Fruit fly (Drosophila melanogaster): ENCODE measurements around the gene cdm.

- TF ChIP-seq usp (GFP tag; optimal IDR thresholded peaks at IDR 0.05) = no peak
- TF ChIP-seq CG32264 (GFP tag; optimal IDR thresholded peaks at IDR 0.05) = no peak
- TF ChIP-seq CrebA (GFP tag; optimal IDR thresholded peaks at IDR 0.05; ENCODE audit: borderline replicate concordance) = no peak
- no peak for TF ChIP-seq Myc (optimal IDR thresholded peaks at IDR 0.05)
- no peak for TF ChIP-seq fru (GFP tag; optimal IDR thresholded peaks at IDR 0.05)
- TF ChIP-seq pan (optimal IDR thresholded peaks at IDR 0.05) = no peak
- TF ChIP-seq psq (GFP tag; optimal IDR thresholded peaks at IDR 0.05) = no peak
- no peak for TF ChIP-seq lola (GFP tag; optimal IDR thresholded peaks at IDR 0.05)
- no peak for TF ChIP-seq br (GFP tag; optimal IDR thresholded peaks at IDR 0.05)
- TF ChIP-seq brk (GFP tag; optimal IDR thresholded peaks at IDR 0.05) = no peak
- no peak for TF ChIP-seq sage (GFP tag; optimal IDR thresholded peaks at IDR 0.05)
- TF ChIP-seq Sp1 (GFP tag; optimal IDR thresholded peaks at IDR 0.05) = no peak
- no peak for TF ChIP-seq dmrt93B (GFP tag; optimal IDR thresholded peaks at IDR 0.05)
Observed at dm6 chr3R:18230229-18230628, 47.0 kb upstream of the cdm start.
